Worm (Caenorhabditis elegans) whole organism, young adult: Measurements from ENCODE around the gene F54F7.8.

Experiments
- C06A6.2 ChIP-seq: fragments of 200-800 bp; sonication (Bioruptor generic); conservative IDR thresholded peaks from 2 replicates; pipeline ENCODE4 v1.3.6; 2022; ENCODE audit warnings: missing genetic modification characterization, missing compliant biosample characterization
- F23B12.7 ChIP-seq: sonication (generic microtip); optimal IDR thresholded peaks from 2 replicates; lab custom pipeline; 2017; ENCODE audit warnings: missing genetic modification characterization, mild to moderate bottlenecking, missing compliant biosample characterization, antibody characterized with exemption, moderate library complexity; ENCODE audit not compliant: insufficient read depth
- F33H1.4 ChIP-seq: fragments of 200-800 bp; sonication (Bioruptor generic); IDR thresholded peaks from 2 replicates; pipeline ENCODE4 v1.3.6; 2022; ENCODE audit warnings: missing genetic modification reagents, missing genetic modification characterization, missing compliant biosample characterization
- F55B11.4 ChIP-seq: sonication (generic microtip); optimal IDR thresholded peaks from 2 replicates; lab custom pipeline; 2016; ENCODE audit warnings: missing compliant biosample characterization, missing genetic modification characterization, borderline replicate concordance; ENCODE audit not compliant: insufficient read depth
- K12H6.12 ChIP-seq: fragments of 200-800 bp; sonication (Bioruptor generic); optimal IDR thresholded peaks from 2 replicates; lab custom pipeline; 2018; ENCODE audit warnings: mild to moderate bottlenecking, missing genetic modification characterization, missing compliant biosample characterization
- T07F8.4 ChIP-seq: sonication (generic microtip); optimal IDR thresholded peaks from 2 replicates; lab custom pipeline; 2016; ENCODE audit warnings: mild to moderate bottlenecking, missing genetic modification characterization, moderate library complexity, missing compliant biosample characterization
- Y53F4B.3 ChIP-seq: fragments of 200-800 bp; sonication (Bioruptor generic); IDR thresholded peaks from 2 replicates; pipeline ENCODE4 v1.3.6; 2022; ENCODE audit warnings: missing genetic modification reagents, missing genetic modification characterization, missing compliant biosample characterization
- Y56A3A.18 ChIP-seq: fragments of 200-800 bp; sonication (Bioruptor generic); IDR thresholded peaks from 2 replicates; pipeline ENCODE4 v1.3.6; 2022; ENCODE audit warnings: missing genetic modification reagents, missing genetic modification characterization, missing compliant biosample characterization
- ZK185.1 ChIP-seq: sonication (generic microtip); optimal IDR thresholded peaks from 2 replicates; lab custom pipeline; 2016; ENCODE audit warnings: mild to moderate bottlenecking, missing genetic modification characterization, missing compliant biosample characterization; ENCODE audit not compliant: poor library complexity, severe bottlenecking
- athp-1 ChIP-seq: sonication (generic microtip); optimal IDR thresholded peaks from 2 replicates; lab custom pipeline; 2017; ENCODE audit warnings: mild to moderate bottlenecking, missing genetic modification characterization, missing compliant biosample characterization
- ceh-100 ChIP-seq: fragments of 200-800 bp; sonication (Bioruptor generic); IDR thresholded peaks from 2 replicates; pipeline ENCODE4 v1.3.6; 2022; ENCODE audit warnings: missing genetic modification reagents, missing genetic modification characterization, missing compliant biosample characterization
- ceh-27 ChIP-seq: fragments of 200-800 bp; sonication (Bioruptor generic); optimal IDR thresholded peaks from 2 replicates; lab custom pipeline; 2018; ENCODE audit warnings: mild to moderate bottlenecking, missing genetic modification characterization, moderate library complexity, missing compliant biosample characterization
- die-1 ChIP-seq: sonication (generic microtip); optimal IDR thresholded peaks from 2 replicates; lab custom pipeline; 2016; ENCODE audit warnings: missing genotype, mild to moderate bottlenecking, missing genetic modification characterization, missing compliant biosample characterization
- dox-1 ChIP-seq: fragments of 200-800 bp; sonication (Bioruptor generic); IDR thresholded peaks from 2 replicates; pipeline ENCODE4 v1.3.6; 2022; ENCODE audit warnings: missing genetic modification reagents, missing genetic modification characterization, missing compliant biosample characterization
- dpff-1 ChIP-seq: sonication (generic microtip); optimal IDR thresholded peaks from 2 replicates; lab custom pipeline; 2017; ENCODE audit warnings: mild to moderate bottlenecking, missing genetic modification characterization, missing compliant biosample characterization
- efl-1 ChIP-seq: fragments of 150-350 bp; optimal IDR thresholded peaks from 2 replicates; lab custom pipeline; 2014; ENCODE audit warnings: missing biosample characterization, missing genetic modification reagents, missing genetic modification characterization
- ekl-4 ChIP-seq: fragments of 200-800 bp; sonication (Bioruptor generic); IDR thresholded peaks from 2 replicates; pipeline ENCODE4 v1.3.6; 2022; ENCODE audit warnings: missing genetic modification reagents, missing genetic modification characterization, missing compliant biosample characterization
- gei-17 ChIP-seq: fragments of 200-800 bp; sonication (Bioruptor generic); optimal IDR thresholded peaks from 2 replicates; lab custom pipeline; 2018; ENCODE audit warnings: mild to moderate bottlenecking, missing genetic modification characterization, missing compliant biosample characterization
- him-1 ChIP-seq: sonication (generic microtip); optimal IDR thresholded peaks from 2 replicates; lab custom pipeline; 2016; ENCODE audit warnings: missing genotype, missing genetic modification reagents, missing genetic modification characterization, missing compliant biosample characterization
- hlh-12 ChIP-seq: sonication (generic microtip); optimal IDR thresholded peaks from 2 replicates; lab custom pipeline; 2016; ENCODE audit warnings: missing genetic modification characterization, missing compliant biosample characterization
- hmg-20 ChIP-seq: fragments of 200-800 bp; sonication (Bioruptor generic); IDR thresholded peaks from 2 replicates; pipeline ENCODE4 v1.3.6; 2022; ENCODE audit warnings: missing genetic modification reagents, missing genetic modification characterization, missing compliant biosample characterization
- hrde-1 ChIP-seq: sonication (generic microtip); optimal IDR thresholded peaks from 2 replicates; lab custom pipeline; 2016; ENCODE audit warnings: missing genetic modification characterization, mild to moderate bottlenecking, missing compliant biosample characterization, moderate library complexity, missing genotype, missing genetic modification reagents, borderline replicate concordance
- lag-1 ChIP-seq: fragments of 200-800 bp; sonication (Bioruptor generic); IDR thresholded peaks from 2 replicates; pipeline ENCODE4 v1.3.6; 2022; ENCODE audit warnings: missing genetic modification reagents, missing genetic modification characterization, missing compliant biosample characterization
- let-607 ChIP-seq, 2 experiments: fragments of 200-800 bp in 1 of 2; sonication (Bioruptor generic) in 1 of 2; sonication (generic microtip) in 1 of 2; optimal IDR thresholded peaks; 2 replicates each; lab custom pipeline; 2016 to 2018; ENCODE audit warnings: mild to moderate bottlenecking in 2 of 2, missing compliant biosample characterization in 2 of 2, missing genetic modification characterization in 2 of 2, moderate library complexity in 2 of 2, missing genotype in 1 of 2
- lin-26 ChIP-seq: fragments of 200-800 bp; sonication (Bioruptor generic); IDR thresholded peaks from 2 replicates; pipeline ENCODE4 v1.3.6; 2022; ENCODE audit warnings: missing genetic modification reagents, missing genetic modification characterization, missing compliant biosample characterization
- lin-35 ChIP-seq, 3 experiments: fragments of 150-350 bp in 2 of 3; sonication (generic microtip) in 1 of 3; optimal IDR thresholded peaks; 2 replicates each; lab custom pipeline; 2014 to 2018; ENCODE audit warnings: missing biosample characterization in 3 of 3, missing genetic modification characterization in 3 of 3, missing genetic modification reagents in 3 of 3
- lin-40 ChIP-seq: sonication (generic microtip); optimal IDR thresholded peaks from 2 replicates; lab custom pipeline; 2016; ENCODE audit warnings: missing genetic modification characterization, mild to moderate bottlenecking, missing compliant biosample characterization, missing genotype, missing genetic modification reagents
- lin-54 ChIP-seq: fragments of 200-800 bp; sonication (Bioruptor generic); optimal IDR thresholded peaks from 2 replicates; lab custom pipeline; 2018; ENCODE audit warnings: mild to moderate bottlenecking, missing genetic modification characterization, missing compliant biosample characterization
- madf-10 ChIP-seq: sonication (generic microtip); optimal IDR thresholded peaks from 2 replicates; lab custom pipeline; 2016; ENCODE audit warnings: mild to moderate bottlenecking, missing genetic modification characterization, missing compliant biosample characterization
- madf-3 ChIP-seq: fragments of 200-800 bp; sonication (Bioruptor generic); IDR thresholded peaks from 2 replicates; pipeline ENCODE4 v1.3.6; 2022; ENCODE audit warnings: missing genetic modification reagents, missing genetic modification characterization, missing compliant biosample characterization
- madf-6 ChIP-seq: fragments of 200-800 bp; sonication (Bioruptor generic); IDR thresholded peaks from 2 replicates; pipeline ENCODE4 v1.3.6; 2022; ENCODE audit warnings: missing genetic modification reagents, missing genetic modification characterization, missing compliant biosample characterization
- pbrm-1 ChIP-seq: fragments of 200-800 bp; sonication (Bioruptor generic); IDR thresholded peaks from 2 replicates; pipeline ENCODE4 v1.3.6; 2022; ENCODE audit warnings: missing genetic modification reagents, missing genetic modification characterization, missing compliant biosample characterization
- rpc-1 ChIP-seq, 2 experiments: fragments of 150-350 bp in 1 of 2; sonication (generic microtip) in 1 of 2; optimal IDR thresholded peaks; 2 replicates each; lab custom pipeline; 2014 to 2018; ENCODE audit warnings: missing biosample characterization in 1 of 2, missing genetic modification characterization in 1 of 2, missing genetic modification reagents in 1 of 2, missing genotype in 1 of 2
- snpc-1.1 ChIP-seq: sonication (generic microtip); optimal IDR thresholded peaks from 2 replicates; lab custom pipeline; 2017; ENCODE audit warnings: missing genetic modification characterization, mild to moderate bottlenecking, missing compliant biosample characterization, antibody characterized with exemption, moderate library complexity, missing genotype, missing genetic modification reagents; ENCODE audit not compliant: insufficient read depth
- somi-1 ChIP-seq: fragments of 200-800 bp; sonication (Bioruptor generic); optimal IDR thresholded peaks from 2 replicates; lab custom pipeline; 2018; ENCODE audit warnings: mild to moderate bottlenecking, missing genetic modification characterization, missing compliant biosample characterization
- tbp1 ChIP-seq: fragments of 200-800 bp; sonication (Bioruptor generic); optimal IDR thresholded peaks from 2 replicates; lab custom pipeline; 2018; ENCODE audit warnings: mild to moderate bottlenecking, missing genetic modification characterization, missing compliant biosample characterization
- ztf-18 ChIP-seq: sonication (generic microtip); optimal IDR thresholded peaks from 2 replicates; lab custom pipeline; 2016; ENCODE audit warnings: missing genotype, mild to moderate bottlenecking, missing genetic modification characterization, missing compliant biosample characterization

The F54F7.8 gene

ce11 chrX:11826892-11827291 is 27.9 kb downstream of the F54F7.8 start:
- TF ChIP-seq lag-1 (GFP tag; lab: Robert Waterston, UW): no peak
- no peak for TF ChIP-seq efl-1 (GFP tag; lab: Kevin White, UChicago)
- no peak for TF ChIP-seq somi-1
- no peak for TF ChIP-seq T07F8.4 (tag; lab: Kevin White, UChicago)
- TF ChIP-seq ceh-27 (GFP tag; lab: Kevin White, UChicago): no peak
- TF ChIP-seq hmg-20 (GFP tag; lab: Robert Waterston, UW): no peak
- TF ChIP-seq him-1 (tag; lab: Kevin White, UChicago): no peak
- TF ChIP-seq lin-40 (tag; lab: Kevin White, UChicago): no peak
- no peak for TF ChIP-seq dpff-1 (tag; lab: Kevin White, UChicago)
- no peak for TF ChIP-seq F23B12.7 (tag; lab: Kevin White, UChicago)
- TF ChIP-seq ztf-18 (tag; lab: Kevin White, UChicago): no peak
- TF ChIP-seq madf-3 (GFP tag; lab: Robert Waterston, UW): no peak
- TF ChIP-seq rpc-1 (optimal IDR thresholded peaks at IDR 0.05; lab: Kevin White, UChicago): no peak
- no peak for TF ChIP-seq rpc-1 (tag; optimal IDR thresholded peaks at IDR 0.05; lab: Kevin White, UChicago)
- TF ChIP-seq snpc-1.1: no peak
- TF ChIP-seq Y56A3A.18 (GFP tag; lab: Robert Waterston, UW): no peak
- no peak for TF ChIP-seq hlh-12
- no peak for TF ChIP-seq Y53F4B.3 (GFP tag; lab: Robert Waterston, UW)
- TF ChIP-seq C06A6.2: no peak
- no peak for TF ChIP-seq madf-6 (GFP tag; lab: Robert Waterston, UW)
- TF ChIP-seq ceh-100 (GFP tag; lab: Robert Waterston, UW): no peak

- TF ChIP-seq ekl-4 (GFP tag; lab: Robert Waterston, UW) (no peak), die-1 (no peak), gei-17 (GFP tag; lab: Kevin White, UChicago) (no peak), athp-1 (tag; lab: Kevin White, UChicago) (no peak), F23B12.7 (tag; lab: Kevin White, UChicago) (no peak), ceh-100 (GFP tag; lab: Robert Waterston, UW) (no peak), lin-35 (GFP tag; optimal IDR thresholded peaks at IDR 0.05; lab: Kevin White, UChicago) (no peak), let-607 (tag; optimal IDR thresholded peaks at IDR 0.05; lab: Kevin White, UChicago) (no peak), dox-1 (GFP tag; lab: Robert Waterston, UW) (no peak), ZK185.1 (tag; lab: Kevin White, UChicago) (no peak), lin-54 (GFP tag; lab: Kevin White, UChicago) (no peak), K12H6.12 (tag; lab: Kevin White, UChicago) (no peak), lin-26 (GFP tag; lab: Robert Waterston, UW) (no peak), madf-6 (GFP tag; lab: Robert Waterston, UW) (no peak), F33H1.4 (GFP tag; lab: Robert Waterston, UW) (no peak), F55B11.4 (no peak), pbrm-1 (no peak), hrde-1 (tag; lab: Kevin White, UChicago) (no peak), tbp1 (no peak), madf-10 (tag; lab: Kevin White, UChicago) (no peak)
Measured at ce11 chrX:11823704-11824103, 31.1 kb downstream of the F54F7.8 start, which contains the start of gene tag-241. tag-241 (plus strand) TSS chrX:11824004.
